Fruit fly (Drosophila melanogaster) whole organism, embryonic: Measurements from ENCODE around the gene CG15212.

Experiments used
- Atf6 ChIP-seq: fragments of 200-800 bp; sonication (Bioruptor generic); IDR thresholded peaks from 2 replicates; pipeline ENCODE4 v1.3.6; 2022; ENCODE audit warnings: missing biosample characterization, missing genetic modification characterization
- CG10959 ChIP-seq: fragments of 200-800 bp; sonication (Bioruptor generic); IDR thresholded peaks from 2 replicates; pipeline ENCODE4 v1.3.6; 2022; ENCODE audit warnings: missing biosample characterization, missing genetic modification characterization
- CG11085 ChIP-seq: fragments of 200-800 bp; sonication (Bioruptor generic); IDR thresholded peaks from 2 replicates; pipeline ENCODE4 v1.3.6; 2022; ENCODE audit warnings: missing biosample characterization, missing genetic modification characterization
- CG1529 ChIP-seq: fragments of 200-800 bp; sonication (Bioruptor generic); optimal IDR thresholded peaks from 3 replicates; lab custom pipeline; 2018; ENCODE audit warnings: missing biosample characterization, missing genetic modification characterization
- CG15514 ChIP-seq: fragments of 200-800 bp; sonication (Bioruptor generic); optimal IDR thresholded peaks from 3 replicates; lab custom pipeline; 2017; ENCODE audit warnings: missing biosample characterization, missing genetic modification characterization, mild to moderate bottlenecking, moderate library complexity, missing genetic modification reagents
- CG2875 ChIP-seq: fragments of 200-800 bp; sonication (Bioruptor generic); optimal IDR thresholded peaks from 2 replicates; lab custom pipeline; 2017; ENCODE audit warnings: missing biosample characterization, mild to moderate bottlenecking, missing genetic modification characterization, missing genetic modification reagents
- CG30020 ChIP-seq: fragments of 200-800 bp; optimal IDR thresholded peaks from 2 replicates; lab custom pipeline; 2019; ENCODE audit warnings: missing biosample characterization, mild to moderate bottlenecking, missing genetic modification characterization, moderate library complexity
- CG3065 ChIP-seq: fragments of 200-800 bp; sonication (Bioruptor generic); optimal IDR thresholded peaks from 2 replicates; lab custom pipeline; 2016; ENCODE audit warnings: missing biosample characterization, missing genetic modification characterization
- CG33213 ChIP-seq: fragments of 200-800 bp; sonication (Bioruptor generic); optimal IDR thresholded peaks from 3 replicates; lab custom pipeline; 2016; ENCODE audit warnings: missing biosample characterization, missing genetic modification characterization
- CG3726 ChIP-seq: fragments of 200-800 bp; sonication (Bioruptor generic); IDR thresholded peaks from 3 replicates; pipeline ENCODE4, ENCODE4 v1.3.6; 2022; ENCODE audit warnings: missing biosample characterization, missing genetic modification characterization
- CG42726 ChIP-seq: fragments of 200-800 bp; sonication (Bioruptor generic); IDR thresholded peaks from 2 replicates; pipeline ENCODE4 v1.3.6; 2022; ENCODE audit warnings: missing biosample characterization, missing genetic modification characterization; ENCODE audit not compliant: partially characterized antibody
- CG4404 ChIP-seq: fragments of 200-800 bp; sonication (Bioruptor generic); IDR thresholded peaks from 2 replicates; pipeline ENCODE4 v1.3.6; 2022; ENCODE audit warnings: missing biosample characterization, missing genetic modification characterization
- CG4730 ChIP-seq: fragments of 200-800 bp; sonication (Bioruptor generic); IDR thresholded peaks from 2 replicates; pipeline ENCODE4 v1.3.6; 2022; ENCODE audit warnings: missing biosample characterization, missing genetic modification characterization
- CG4820 ChIP-seq: fragments of 200-800 bp; sonication (Bioruptor generic); optimal IDR thresholded peaks from 3 replicates; lab custom pipeline; 2016; ENCODE audit warnings: missing biosample characterization, missing genetic modification characterization
- CG4854 ChIP-seq: fragments of 200-800 bp; sonication (Bioruptor generic); optimal IDR thresholded peaks from 2 replicates; lab custom pipeline; 2016; ENCODE audit warnings: missing biosample characterization, missing genetic modification characterization, inconsistent platforms
- CG9437 ChIP-seq: fragments of 200-800 bp; sonication (Bioruptor generic); optimal IDR thresholded peaks from 2 replicates; lab custom pipeline; 2018; ENCODE audit warnings: missing biosample characterization, mild to moderate bottlenecking, missing genetic modification characterization
- CTCF ChIP-seq: fragments of 200-800 bp; sonication (Bioruptor generic); optimal IDR thresholded peaks from 2 replicates; lab custom pipeline; 2017; ENCODE audit warnings: missing biosample characterization, mild to moderate bottlenecking, missing genetic modification characterization, moderate library complexity
- CkIIα-i1 ChIP-seq: fragments of 200-800 bp; sonication (Bioruptor generic); IDR thresholded peaks from 2 replicates; pipeline ENCODE4 v1.3.6; 2022; ENCODE audit warnings: missing biosample characterization, missing genetic modification characterization
- Deaf1 ChIP-seq: fragments of 200-800 bp; optimal IDR thresholded peaks from 3 replicates; lab custom pipeline; 2019; ENCODE audit warnings: missing biosample characterization, mild to moderate bottlenecking, missing genetic modification characterization, moderate library complexity
- Ets65A ChIP-seq: fragments of 200-800 bp; sonication (Bioruptor generic); peaks from one replicate; lab custom pipeline; 2016; ENCODE audit warnings: missing biosample characterization, missing genetic modification characterization
- HLHmδ ChIP-seq: fragments of 200-800 bp; sonication (Bioruptor generic); optimal IDR thresholded peaks from 2 replicates; lab custom pipeline; 2018; ENCODE audit warnings: missing biosample characterization, mild to moderate bottlenecking, missing genetic modification characterization, moderate library complexity
- Hmx ChIP-seq: fragments of 200-800 bp; sonication (Bioruptor generic); optimal IDR thresholded peaks from 2 replicates; lab custom pipeline; 2016; ENCODE audit warnings: missing biosample characterization, missing genetic modification characterization
- Hr39 ChIP-seq: fragments of >200 bp; optimal IDR thresholded peaks from 2 replicates; lab custom pipeline; 2017
- Meics ChIP-seq: fragments of 200-800 bp; sonication (Bioruptor generic); optimal IDR thresholded peaks from 2 replicates; lab custom pipeline; 2017; ENCODE audit warnings: missing biosample characterization, mild to moderate bottlenecking, missing genetic modification characterization
- Sox102F ChIP-seq: fragments of 200-800 bp; sonication (Bioruptor generic); optimal IDR thresholded peaks from 2 replicates; lab custom pipeline; 2018; ENCODE audit warnings: missing biosample characterization, mild to moderate bottlenecking, missing genetic modification characterization, moderate library complexity
- crol ChIP-seq: fragments of 200-800 bp; sonication (Bioruptor generic); IDR thresholded peaks from 2 replicates; pipeline ENCODE4 v1.3.6; 2022; ENCODE audit warnings: missing biosample characterization, missing genetic modification characterization
- dm ChIP-seq: fragments of 200-800 bp; sonication (Bioruptor generic); optimal IDR thresholded peaks from 3 replicates; lab custom pipeline; 2016; ENCODE audit warnings: missing biosample characterization, missing genetic modification characterization
- dpn ChIP-seq, 2 experiments: fragments of 200-800 bp; sonication (Bioruptor generic); optimal IDR thresholded peaks; 3 replicates each; lab custom pipeline; 2016; ENCODE audit warnings: missing biosample characterization in 2 of 2, missing genetic modification characterization in 2 of 2
- ems ChIP-seq: fragments of 200-800 bp; sonication (Bioruptor generic); optimal IDR thresholded peaks from 3 replicates; lab custom pipeline; 2016; ENCODE audit warnings: missing biosample characterization, missing genetic modification characterization
- ewg ChIP-seq: fragments of 200-800 bp; sonication (Bioruptor generic); optimal IDR thresholded peaks from 3 replicates; lab custom pipeline; 2017; ENCODE audit warnings: mild to moderate bottlenecking, missing biosample characterization, missing genetic modification reagents, missing genetic modification characterization
- fd64A ChIP-seq: fragments of 200-800 bp; sonication (Bioruptor generic); optimal IDR thresholded peaks from 3 replicates; lab custom pipeline; 2018; ENCODE audit warnings: missing biosample characterization, mild to moderate bottlenecking, missing genetic modification characterization
- h ChIP-seq: fragments of >200 bp; optimal IDR thresholded peaks from 2 replicates; lab custom pipeline; 2017
- ham ChIP-seq: fragments of 200-800 bp; sonication (Bioruptor generic); IDR thresholded peaks from 2 replicates; pipeline ENCODE4 v1.3.6; 2022; ENCODE audit warnings: missing biosample characterization, missing genetic modification characterization
- hbn ChIP-seq: fragments of 200-800 bp; sonication (Bioruptor generic); IDR thresholded peaks from 2 replicates; pipeline ENCODE4 v1.3.6; 2022; ENCODE audit warnings: missing biosample characterization, missing genetic modification characterization; ENCODE audit not compliant: partially characterized antibody
- inv ChIP-seq: fragments of 200-800 bp; sonication (Bioruptor generic); IDR thresholded peaks from 2 replicates; pipeline ENCODE4 v1.3.6; 2022; ENCODE audit warnings: missing biosample characterization, missing genetic modification characterization; ENCODE audit not compliant: partially characterized antibody
- jing ChIP-seq: fragments of 200-800 bp; sonication (Bioruptor generic); optimal IDR thresholded peaks from 2 replicates; lab custom pipeline; 2018; ENCODE audit warnings: missing biosample characterization, mild to moderate bottlenecking, missing genetic modification characterization
- kni ChIP-seq: fragments of 200-800 bp; sonication (Bioruptor generic); optimal IDR thresholded peaks from 3 replicates; lab custom pipeline; 2017; ENCODE audit warnings: mild to moderate bottlenecking, missing biosample characterization, missing genetic modification reagents, missing genetic modification characterization
- nom ChIP-seq: fragments of 200-800 bp; sonication (Bioruptor generic); optimal IDR thresholded peaks from 2 replicates; lab custom pipeline; 2017; ENCODE audit warnings: missing biosample characterization, missing genetic modification characterization, mild to moderate bottlenecking, moderate library complexity, missing genetic modification reagents
- otp ChIP-seq: fragments of 200-800 bp; sonication (Bioruptor generic); IDR thresholded peaks from 3 replicates; pipeline ENCODE4, ENCODE4 v1.3.6; 2022; ENCODE audit warnings: missing biosample characterization, missing genetic modification characterization
- sens-2 ChIP-seq: fragments of 200-800 bp; sonication (Bioruptor generic); IDR thresholded peaks from 2 replicates; pipeline ENCODE4 v1.3.6; 2022; ENCODE audit warnings: missing biosample characterization, missing genetic modification characterization
- shn ChIP-seq: fragments of 200-800 bp; sonication (Bioruptor generic); optimal IDR thresholded peaks from 3 replicates; lab custom pipeline; 2016; ENCODE audit warnings: missing biosample characterization, missing genetic modification characterization
- sim ChIP-seq: fragments of 200-800 bp; sonication (Bioruptor generic); IDR thresholded peaks from 2 replicates; pipeline ENCODE4 v1.3.6; 2022; ENCODE audit warnings: missing biosample characterization, missing genetic modification characterization
- sqz ChIP-seq: fragments of 200-800 bp; sonication (Bioruptor generic); optimal IDR thresholded peaks from 3 replicates; lab custom pipeline; 2018; ENCODE audit warnings: missing biosample characterization, mild to moderate bottlenecking, missing genetic modification characterization
- sug ChIP-seq: fragments of 200-800 bp; optimal IDR thresholded peaks from 2 replicates; lab custom pipeline; 2019; ENCODE audit warnings: missing biosample characterization, mild to moderate bottlenecking, missing genetic modification characterization, moderate library complexity
- tio ChIP-seq: fragments of 200-800 bp; sonication (Bioruptor generic); optimal IDR thresholded peaks from 2 replicates; lab custom pipeline; 2017; ENCODE audit warnings: missing biosample characterization, missing genetic modification characterization, inconsistent platforms
- ttk ChIP-seq: fragments of 200-800 bp; sonication (Bioruptor generic); IDR thresholded peaks from 2 replicates; pipeline ENCODE4 v2.1.2; 2022; ENCODE audit warnings: missing biosample characterization, missing genetic modification characterization
- vnd ChIP-seq: fragments of 200-800 bp; sonication (Bioruptor generic); IDR thresholded peaks from 3 replicates; pipeline ENCODE4 v1.3.6; 2022; ENCODE audit warnings: missing biosample characterization, missing genetic modification characterization; ENCODE audit not compliant: partially characterized antibody
- vvl ChIP-seq: fragments of 200-800 bp; sonication (Bioruptor generic); IDR thresholded peaks from 2 replicates; pipeline ENCODE4 v1.3.6; 2022; ENCODE audit warnings: missing biosample characterization, missing genetic modification characterization

Gene CG15212

DNA sequence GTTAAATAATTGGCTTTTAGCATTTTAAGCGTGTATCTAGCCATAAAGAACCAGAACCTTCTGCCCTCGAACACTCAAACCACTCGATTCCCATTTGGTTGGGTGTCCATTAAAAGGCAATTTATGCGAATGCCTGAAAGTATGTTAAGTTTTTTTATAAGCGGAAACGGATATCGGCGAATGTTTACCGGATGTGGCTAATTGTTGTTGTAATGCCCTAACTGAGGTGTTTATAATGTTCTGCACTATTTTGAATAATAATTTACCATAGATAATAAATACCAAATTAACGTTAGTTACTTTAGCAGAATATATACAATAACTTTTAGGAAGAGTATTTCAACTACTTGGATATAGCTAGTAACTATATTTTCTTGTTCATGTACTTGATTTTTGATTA is 34.7 kb upstream of the CG15212 start (continued):
- TF ChIP-seq HLHmδ (GFP tag; lab: Kevin White, UChicago), result no peak
- TF ChIP-seq CkIIα-i1 (GFP tag; lab: Robert Waterston, UW), result no peak
- TF ChIP-seq CG42726 (GFP tag; lab: Robert Waterston, UW), result no peak
- TF ChIP-seq CG1529 (GFP tag; lab: Kevin White, UChicago), result no peak
- no peak for TF ChIP-seq inv
- no peak for TF ChIP-seq CG4820
- no peak for TF ChIP-seq sqz (GFP tag; lab: Kevin White, UChicago)
- TF ChIP-seq CG4404, result no peak
- no peak for TF ChIP-seq CG3065 (GFP tag; lab: Kevin White, UChicago)
- no peak for TF ChIP-seq ttk (GFP tag; lab: Robert Waterston, UW)
- TF ChIP-seq dpn (GFP tag; optimal IDR thresholded peaks at IDR 0.05; lab: Kevin White, UChicago), result no peak
- TF ChIP-seq sim, result no peak
- peak; percentile 18; the same call in 1 of the 2 replicates for TF ChIP-seq sens-2 (GFP tag; lab: Robert Waterston, UW)
- no peak for TF ChIP-seq Deaf1 (tag; lab: Kevin White, UChicago)
- no peak for TF ChIP-seq CG11085 (GFP tag; lab: Robert Waterston, UW)
- TF ChIP-seq Meics, result no peak
- no peak for TF ChIP-seq CG3726 (GFP tag; lab: Robert Waterston, UW)
- TF ChIP-seq Hmx (GFP tag; lab: Kevin White, UChicago), result no peak
- TF ChIP-seq Atf6 (GFP tag; lab: Robert Waterston, UW), result no peak
- TF ChIP-seq, all 482 proteins: peak for 12

DNA sequence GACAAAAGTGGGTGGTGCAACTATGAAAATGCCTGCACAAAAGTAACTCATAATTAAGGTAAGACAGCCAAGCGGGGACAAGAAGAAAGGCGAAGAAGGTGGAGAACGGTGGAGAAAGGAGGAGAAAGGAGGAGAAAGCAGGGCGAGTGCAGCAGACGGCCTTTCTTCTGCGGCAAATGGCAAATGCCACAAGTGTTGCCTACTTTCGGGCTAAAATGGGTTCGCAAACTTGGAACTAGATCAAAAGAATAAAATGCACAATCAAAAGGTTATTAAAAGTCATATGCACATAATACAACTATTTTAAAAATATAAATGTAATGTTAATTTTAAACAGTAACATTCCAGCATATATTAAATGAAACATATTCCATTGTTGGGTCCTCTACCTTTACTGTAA is 29.3 kb upstream of the CG15212 start:
- TF ChIP-seq CG15514 (GFP tag; lab: Kevin White, UChicago) (peak; percentile 91), tio (no peak)

- TF ChIP-seq crol (GFP tag; lab: Robert Waterston, UW) (peak; percentile 46; the same call in 1 of the 2 replicates), CTCF (GFP tag; lab: Kevin White, UChicago) (peak; percentile 82), vnd (GFP tag; lab: Robert Waterston, UW) (0 out of 3 replicates have a peak, but pooled peaks have one; percentile 23), sug (no peak), Ets65A (GFP tag; lab: Kevin White, UChicago) (peak; percentile 10), CG33213 (GFP tag; lab: Kevin White, UChicago) (no peak)
Measured at dm6 chr3L:5125202-5125601, 6.1 kb upstream of the CG15212 start.

DNA sequence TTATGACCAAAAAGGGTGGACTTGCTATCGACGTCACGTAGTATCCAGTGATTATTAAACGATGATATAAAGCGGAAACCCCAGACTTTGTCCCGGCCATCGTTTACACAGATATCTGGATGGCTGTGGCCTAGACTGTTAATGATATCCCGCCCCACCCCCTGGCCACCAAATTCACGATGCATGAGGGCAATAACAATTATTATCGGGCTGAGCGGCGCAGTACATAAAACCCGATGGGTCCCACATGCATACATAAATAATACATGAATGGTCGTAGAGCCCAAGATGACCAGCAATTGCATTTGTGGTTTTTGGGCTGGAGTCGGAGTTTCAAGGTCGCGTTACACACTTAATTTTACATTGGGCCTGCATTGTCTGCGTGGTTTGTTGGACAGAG is 3.7 kb upstream of the CG15212 start:
- TF ChIP-seq h (lab: Kevin White, UChicago) (no peak), kni (GFP tag; lab: Kevin White, UChicago) (peak; percentile 61), nom (GFP tag; lab: Kevin White, UChicago) (peak; percentile 3), vvl (GFP tag; lab: Robert Waterston, UW) (peak; percentile 76), sim (no peak)

DNA sequence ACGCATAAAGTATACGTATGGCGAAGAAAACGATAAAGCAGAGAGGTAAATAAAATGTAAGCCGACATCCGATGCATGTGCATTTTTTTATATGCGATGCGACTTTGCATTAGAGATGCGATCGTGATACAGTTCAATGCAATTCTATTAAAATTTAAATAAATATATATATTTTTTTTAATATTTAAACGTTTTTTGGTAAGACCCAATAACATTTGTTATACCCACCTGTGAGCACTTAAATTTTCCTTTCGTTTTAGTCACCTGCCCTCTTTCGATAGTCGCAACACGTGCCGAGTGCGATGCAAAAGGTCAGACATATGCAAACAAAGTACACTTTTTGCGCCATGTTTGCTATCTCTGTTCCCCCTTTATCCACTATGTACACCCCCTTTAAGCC is 3.1 kb upstream of the CG15212 start:
- TF ChIP-seq Hr39 (lab: Kevin White, UChicago) (no peak), hbn (GFP tag; lab: Robert Waterston, UW) (no peak), CG10959 (GFP tag; lab: Robert Waterston, UW) (no peak), CG4854 (GFP tag; lab: Kevin White, UChicago) (no peak), ewg (no peak), CG9437 (no peak), dm (GFP tag; lab: Kevin White, UChicago) (no peak), shn (GFP tag; lab: Kevin White, UChicago) (no peak), Sox102F (GFP tag; lab: Kevin White, UChicago) (peak; percentile 7), fd64A (GFP tag; lab: Kevin White, UChicago) (no peak), ham (GFP tag; lab: Robert Waterston, UW) (no peak), inv (no peak), jing (GFP tag; lab: Kevin White, UChicago) (no peak), otp (GFP tag; lab: Robert Waterston, UW) (no peak), CG4730 (GFP tag; lab: Robert Waterston, UW) (no peak), ems (GFP tag; lab: Kevin White, UChicago) (no peak), CG2875 (GFP tag; lab: Kevin White, UChicago) (no peak), sim (no peak), CG30020 (tag; lab: Kevin White, UChicago) (no peak)
